Worm (Caenorhabditis elegans) whole organism, L4/young adult: ENCODE results near the gene nlp-76.

Experiments used
- W03F9.2 ChIP-seq: fragments of 150-350 bp; optimal IDR thresholded peaks from 2 replicates; lab custom pipeline; 2014; ENCODE audit warnings: missing biosample characterization, missing genetic modification characterization
- dao-5 ChIP-seq: sonication (generic microtip); optimal IDR thresholded peaks from 2 replicates; lab custom pipeline; 2016; ENCODE audit warnings: missing genotype, missing genetic modification characterization, moderate library complexity, missing compliant biosample characterization
- him-1 ChIP-seq: sonication (generic microtip); optimal IDR thresholded peaks from 2 replicates; lab custom pipeline; 2016; ENCODE audit warnings: missing genotype, missing genetic modification reagents, missing genetic modification characterization, missing compliant biosample characterization

DNA sequence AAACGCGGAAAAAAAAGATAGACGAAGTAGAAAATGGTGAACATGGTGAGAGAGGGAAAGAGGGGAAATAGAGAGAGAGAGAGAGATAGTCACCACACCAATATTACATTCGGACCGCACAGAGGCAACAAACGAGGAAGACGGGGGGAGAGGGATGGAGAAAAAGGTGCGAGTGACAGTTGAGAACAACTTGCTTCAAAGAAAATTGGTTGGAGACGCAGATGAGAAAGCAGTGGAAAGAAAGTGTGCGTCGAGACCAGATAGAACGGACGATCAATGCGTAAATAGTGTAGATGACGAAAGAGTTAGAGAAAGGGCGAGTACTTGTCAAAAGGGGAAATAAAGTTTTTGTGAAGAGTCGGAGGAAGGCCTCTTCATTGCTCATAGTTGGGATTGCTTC lies 6.7 kb upstream of the nlp-76 start:
- TF ChIP-seq W03F9.2: peak; percentile 31
- no peak for TF ChIP-seq dao-5 (tag; lab: Kevin White, UChicago)
- TF ChIP-seq him-1 (tag; lab: Kevin White, UChicago): peak; percentile 20
